Fruit fly (Drosophila melanogaster) whole organism, embryonic: ENCODE data around the gene Or67a.

ENCODE experiments used
- B-H1 ChIP-seq: fragments of 200-800 bp; sonication (Bioruptor generic); IDR thresholded peaks from 3 replicates; pipeline ENCODE4 v1.3.6; 2022; ENCODE audit warnings: missing biosample characterization, missing genetic modification characterization
- CG10462 ChIP-seq: fragments of 200-800 bp; sonication (Bioruptor generic); optimal IDR thresholded peaks from 2 replicates; lab custom pipeline; 2016; ENCODE audit warnings: missing biosample characterization, missing genetic modification characterization
- CG10543 ChIP-seq: fragments of 200-800 bp; sonication (Bioruptor generic); optimal IDR thresholded peaks from 3 replicates; lab custom pipeline; 2017; ENCODE audit warnings: missing biosample characterization, mild to moderate bottlenecking, missing genetic modification characterization, moderate library complexity
- CG11456 ChIP-seq: fragments of 200-800 bp; sonication (Bioruptor generic); IDR thresholded peaks from 3 replicates; pipeline ENCODE4 v1.3.6; 2022; ENCODE audit warnings: missing biosample characterization, missing genetic modification characterization
- CG15479 ChIP-seq: fragments of 200-800 bp; sonication (Bioruptor generic); optimal IDR thresholded peaks from 3 replicates; lab custom pipeline; 2019; ENCODE audit warnings: missing biosample characterization, mild to moderate bottlenecking, missing genetic modification characterization, moderate library complexity
- CG16863 ChIP-seq: fragments of 200-800 bp; sonication (Bioruptor generic); optimal IDR thresholded peaks from 3 replicates; lab custom pipeline; 2016; ENCODE audit warnings: missing biosample characterization, missing genetic modification characterization
- CG1792 ChIP-seq: fragments of 200-800 bp; sonication (Bioruptor generic); optimal IDR thresholded peaks from 2 replicates; lab custom pipeline; 2016; ENCODE audit warnings: missing biosample characterization, missing genetic modification characterization
- CG2202 ChIP-seq: fragments of 200-800 bp; sonication (Bioruptor generic); optimal IDR thresholded peaks from 2 replicates; lab custom pipeline; 2018; ENCODE audit warnings: missing biosample characterization, mild to moderate bottlenecking, missing genetic modification characterization
- CG32532 ChIP-seq: fragments of 200-800 bp; sonication (Bioruptor generic); IDR thresholded peaks from 2 replicates; pipeline ENCODE4 v1.3.6; 2022; ENCODE audit warnings: missing biosample characterization, missing genetic modification characterization
- CG33213 ChIP-seq: fragments of 200-800 bp; sonication (Bioruptor generic); optimal IDR thresholded peaks from 3 replicates; lab custom pipeline; 2016; ENCODE audit warnings: missing biosample characterization, missing genetic modification characterization
- CG6654 ChIP-seq: fragments of 200-800 bp; sonication (Bioruptor generic); optimal IDR thresholded peaks from 2 replicates; lab custom pipeline; 2017; ENCODE audit warnings: missing biosample characterization, mild to moderate bottlenecking, missing genetic modification characterization
- CG6791 ChIP-seq: fragments of 200-800 bp; sonication (Bioruptor generic); IDR thresholded peaks from 3 replicates; pipeline ENCODE4 v1.3.6; 2022; ENCODE audit warnings: missing biosample characterization, missing genetic modification characterization; ENCODE audit not compliant: partially characterized antibody
- D ChIP-seq, 2 experiments: fragments of 200-800 bp in 1 of 2; fragments of >200 bp in 1 of 2; sonication (Bioruptor generic) in 1 of 2; optimal IDR thresholded peaks; 2 replicates in 1 of 2; 3 replicates in 1 of 2; lab custom pipeline; 2017; ENCODE audit warnings: mild to moderate bottlenecking in 1 of 2, missing biosample characterization in 1 of 2, missing genetic modification characterization in 1 of 2, missing genetic modification reagents in 1 of 2
- Dip2 ChIP-seq: fragments of 200-800 bp; sonication (Bioruptor generic); IDR thresholded peaks from 2 replicates; pipeline ENCODE4 v1.3.6; 2022; ENCODE audit warnings: missing biosample characterization, missing genetic modification characterization
- Dll ChIP-seq: fragments of 200-800 bp; sonication (Bioruptor generic); IDR thresholded peaks from 4 replicates; pipeline ENCODE4 v1.3.6; 2022; ENCODE audit warnings: missing biosample characterization, missing genetic modification characterization; ENCODE audit not compliant: partially characterized antibody
- Drgx ChIP-seq: fragments of 200-800 bp; sonication (Bioruptor generic); IDR thresholded peaks from 2 replicates; pipeline ENCODE4 v1.3.6; 2022; ENCODE audit warnings: missing biosample characterization, missing genetic modification characterization
- Ets65A ChIP-seq: fragments of 200-800 bp; sonication (Bioruptor generic); peaks from one replicate; lab custom pipeline; 2016; ENCODE audit warnings: missing biosample characterization, missing genetic modification characterization
- Kr ChIP-seq: fragments of 200-800 bp; sonication (Bioruptor generic); optimal IDR thresholded peaks from 2 replicates; lab custom pipeline; 2017; ENCODE audit warnings: missing biosample characterization, mild to moderate bottlenecking, missing genetic modification characterization
- Med ChIP-seq: fragments of 200-800 bp; sonication (Bioruptor generic); peaks from one replicate; lab custom pipeline; 2016; ENCODE audit warnings: missing biosample characterization, missing genetic modification characterization, mild to moderate bottlenecking, inconsistent platforms, moderate library complexity
- Poxn ChIP-seq: fragments of 200-800 bp; sonication (Bioruptor generic); IDR thresholded peaks from 2 replicates; pipeline ENCODE4 v1.3.6; 2022; ENCODE audit warnings: missing biosample characterization, missing genetic modification characterization
- Spps ChIP-seq: fragments of 200-800 bp; sonication (Bioruptor generic); optimal IDR thresholded peaks from 2 replicates; lab custom pipeline; 2018; ENCODE audit warnings: missing biosample characterization, mild to moderate bottlenecking, missing genetic modification characterization
- ash1 ChIP-seq: fragments of 200-800 bp; sonication (Bioruptor generic); optimal IDR thresholded peaks from 2 replicates; lab custom pipeline; 2018; ENCODE audit warnings: missing biosample characterization, mild to moderate bottlenecking, missing genetic modification characterization
- cad ChIP-seq: fragments of >200 bp; optimal IDR thresholded peaks from 2 replicates; lab custom pipeline; 2017; ENCODE audit warnings: missing biosample characterization, missing genetic modification characterization
- disco-r ChIP-seq: fragments of 200-800 bp; sonication (Bioruptor generic); optimal IDR thresholded peaks from 2 replicates; lab custom pipeline; 2016; ENCODE audit warnings: missing biosample characterization, missing genetic modification characterization
- eve ChIP-seq, 2 experiments: fragments of >200 bp; optimal IDR thresholded peaks; 2 replicates each; lab custom pipeline; 2017; ENCODE audit warnings: missing biosample characterization in 2 of 2, missing genetic modification characterization in 2 of 2
- gem ChIP-seq: fragments of 200-800 bp; sonication (Bioruptor generic); optimal IDR thresholded peaks from 2 replicates; lab custom pipeline; 2019; ENCODE audit warnings: missing biosample characterization, mild to moderate bottlenecking, missing genetic modification characterization, moderate library complexity
- gfzf ChIP-seq: fragments of 200-800 bp; sonication (Bioruptor generic); optimal IDR thresholded peaks from 2 replicates; lab custom pipeline; 2016; ENCODE audit warnings: missing biosample characterization, mild to moderate bottlenecking, missing genetic modification characterization, moderate library complexity
- gro ChIP-seq: fragments of 200-800 bp; sonication (Bioruptor generic); optimal IDR thresholded peaks from 2 replicates; lab custom pipeline; 2016; ENCODE audit warnings: missing biosample characterization, missing genetic modification characterization
- inv ChIP-seq: fragments of 200-800 bp; sonication (Bioruptor generic); IDR thresholded peaks from 2 replicates; pipeline ENCODE4 v1.3.6; 2022; ENCODE audit warnings: missing biosample characterization, missing genetic modification characterization; ENCODE audit not compliant: partially characterized antibody
- pros ChIP-seq: fragments of 200-800 bp; sonication (Bioruptor generic); optimal IDR thresholded peaks from 3 replicates; lab custom pipeline; 2019; ENCODE audit warnings: missing biosample characterization, mild to moderate bottlenecking, missing genetic modification characterization, moderate library complexity
- sens ChIP-seq: fragments of 200-800 bp; sonication (Bioruptor generic); peaks from one replicate; lab custom pipeline; 2016; ENCODE audit warnings: missing biosample characterization, missing genetic modification characterization
- twi ChIP-seq: fragments of 200-800 bp; optimal IDR thresholded peaks from 2 replicates; lab custom pipeline; 2019; ENCODE audit warnings: missing biosample characterization, mild to moderate bottlenecking, missing genetic modification characterization, moderate library complexity
- zen ChIP-seq: fragments of 200-800 bp; sonication (Bioruptor generic); optimal IDR thresholded peaks from 3 replicates; lab custom pipeline; 2018; ENCODE audit warnings: missing biosample characterization, mild to moderate bottlenecking, missing genetic modification characterization, moderate library complexity
- zen2 ChIP-seq: fragments of 200-800 bp; sonication (Bioruptor generic); IDR thresholded peaks from 3 replicates; pipeline ENCODE4 v1.3.6; 2022; ENCODE audit warnings: missing biosample characterization, missing genetic modification characterization; ENCODE audit not compliant: partially characterized antibody

The Or67a gene

DNA sequence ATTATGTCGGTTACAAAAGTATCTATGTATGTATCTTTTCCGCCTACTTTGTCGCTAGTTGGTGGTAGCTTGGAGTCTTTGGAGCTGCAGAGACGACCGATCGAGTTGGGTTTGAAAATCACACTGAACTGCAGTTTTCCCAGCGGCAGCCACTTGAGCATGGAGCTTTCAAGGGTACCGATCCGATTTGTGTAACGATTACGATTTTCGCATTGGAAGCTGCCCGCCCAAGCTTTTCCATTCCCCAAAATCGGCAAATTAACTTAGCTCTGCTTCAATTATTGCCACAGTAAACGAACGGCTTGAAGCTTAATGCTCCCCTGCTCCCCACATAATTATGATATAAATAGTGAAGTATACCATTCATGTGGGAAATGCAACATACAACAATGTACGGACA, 39.7 kb upstream of the Or67a start, which contains the start of gene CG32036:
Gene CG32036 (minus strand): TSS at position 101 of the 400 bp plus-strand sequence.
- TF ChIP-seq gfzf (GFP tag; lab: Kevin White, UChicago): no peak
- TF ChIP-seq CG1792 (GFP tag; lab: Kevin White, UChicago): no peak
- peak; percentile 9 for TF ChIP-seq sens
- TF ChIP-seq, all 482 proteins: peak for 1

DNA sequence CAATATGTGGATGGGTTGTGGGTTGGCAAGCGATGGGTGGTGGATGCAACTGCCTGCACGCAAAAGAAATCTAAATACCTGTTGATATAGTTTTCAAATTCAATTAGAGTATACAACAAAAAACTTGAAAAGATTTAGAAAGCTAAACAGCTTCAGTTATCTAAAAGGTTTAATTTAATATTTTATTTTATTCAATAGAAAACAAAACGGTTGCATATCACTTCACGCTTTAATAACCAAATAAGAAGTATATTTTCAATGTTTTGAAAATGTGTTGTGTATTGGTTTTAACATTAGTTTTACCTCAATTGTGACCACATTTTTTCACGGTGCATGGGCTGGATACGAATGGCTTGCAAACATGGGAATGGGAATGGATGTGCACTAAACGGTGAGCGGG, 39.2 kb upstream of the Or67a start:
- TF ChIP-seq CG33213 (no peak), CG10543 (GFP tag; lab: Kevin White, UChicago) (no peak), Drgx (peak; percentile 8; the same call in 1 of the 2 replicates), CG2202 (no peak)

DNA sequence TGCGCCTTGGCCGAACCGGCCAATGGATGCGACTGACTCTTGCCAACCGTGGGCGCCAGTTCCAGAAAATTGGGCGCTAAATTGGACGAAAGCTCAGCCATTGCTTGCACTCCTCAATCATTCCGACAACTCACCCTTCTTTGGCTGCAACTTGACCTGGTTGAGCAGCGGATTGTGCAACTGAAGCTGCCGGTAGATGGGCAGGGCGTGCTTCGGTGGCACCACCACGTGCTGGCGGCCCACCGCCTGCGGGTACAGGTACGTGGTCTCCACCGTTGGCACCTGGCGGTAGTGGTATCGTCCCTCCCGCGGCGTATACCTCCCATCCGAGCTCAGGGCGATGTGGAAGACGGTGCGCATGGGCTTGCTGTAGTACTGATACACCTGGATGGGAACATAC, 38.4 kb upstream of the Or67a start:
- no peak for TF ChIP-seq Poxn
- TF ChIP-seq Spps (tag; lab: Kevin White, UChicago): no peak
- no peak for TF ChIP-seq zen2 (GFP tag; lab: Robert Waterston, UW)
- 0 out of 3 replicates have a peak, but pooled peaks have one; percentile 10 for TF ChIP-seq CG6791 (GFP tag; lab: Robert Waterston, UW)
- no peak for TF ChIP-seq CG6654 (GFP tag; lab: Kevin White, UChicago)
- TF ChIP-seq CG10462 (GFP tag; lab: Kevin White, UChicago): no peak
- TF ChIP-seq ash1: no peak
- peak; percentile 77 for TF ChIP-seq Ets65A (GFP tag; lab: Kevin White, UChicago)
- 0 out of 2 replicates have a peak, but pooled peaks have one; percentile 9 for TF ChIP-seq CG32532
- 0 out of 2 replicates have a peak, but pooled peaks have one; percentile 16 for TF ChIP-seq inv (GFP tag; lab: Robert Waterston, UW)
- no peak for TF ChIP-seq gro (GFP tag; lab: Kevin White, UChicago)
- peak; percentile 72 for TF ChIP-seq Med (GFP tag; lab: Kevin White, UChicago)
- TF ChIP-seq CG11456: 0 out of 3 replicates have a peak, but pooled peaks have one; percentile 42
- TF ChIP-seq, all 482 proteins: peak for 6

DNA sequence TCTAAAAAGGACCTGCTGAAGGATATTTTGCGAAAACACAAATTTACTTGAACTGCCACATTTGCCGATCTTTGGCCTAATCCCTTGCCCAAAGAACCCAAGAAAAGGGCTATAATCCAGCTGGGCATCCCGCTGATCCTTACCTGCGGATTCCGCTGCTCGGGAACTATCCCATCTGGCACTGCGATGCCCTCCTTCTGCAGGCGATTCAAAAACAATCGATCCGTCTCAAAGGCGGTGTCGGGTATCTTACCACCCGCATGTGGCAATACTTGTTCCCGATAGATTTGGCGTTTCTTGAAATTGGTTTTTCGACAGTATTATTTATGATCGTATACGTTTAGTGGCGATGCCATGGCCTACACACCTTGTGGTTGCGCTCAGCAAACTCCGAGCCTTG, 37.5 kb upstream of the Or67a start:
- TF ChIP-seq Kr (GFP tag; lab: Kevin White, UChicago): peak; percentile 69
- TF ChIP-seq D (optimal IDR thresholded peaks at IDR 0.05; lab: Kevin White, UChicago): peak; percentile 7
- TF ChIP-seq D (GFP tag; optimal IDR thresholded peaks at IDR 0.05; lab: Kevin White, UChicago): no peak
- TF ChIP-seq twi (tag; lab: Kevin White, UChicago): peak; percentile 89
- TF ChIP-seq B-H1 (GFP tag; lab: Robert Waterston, UW): no peak
- TF ChIP-seq disco-r (GFP tag; lab: Kevin White, UChicago): no peak
- TF ChIP-seq gem: no peak
- TF ChIP-seq CG15479: peak; percentile 57
- peak; percentile 55 for TF ChIP-seq pros
- TF ChIP-seq zen (tag; lab: Kevin White, UChicago): peak; percentile 67
- TF ChIP-seq Dip2 (GFP tag; lab: Robert Waterston, UW): no peak

dm6 chr3L:9492115-9492514, 36.8 kb upstream of the Or67a start, which contains the start of gene CG32037:
Gene CG32037, minus strand, starts transcription at chr3L:9492215.
- TF ChIP-seq Dll (0 out of 4 replicates have a peak, but pooled peaks have one; percentile 3), CG16863 (no peak)

dm6 chr3L:9497249-9497648, 31.6 kb upstream of the Or67a start:
- TF ChIP-seq eve (GFP tag; optimal IDR thresholded peaks at IDR 0.05; lab: Kevin White, UChicago) (no peak), cad (GFP tag; lab: Kevin White, UChicago) (peak; percentile 32), Ets65A (GFP tag; lab: Kevin White, UChicago) (peak; percentile 32)
